Fruit fly (Drosophila melanogaster): Measurements from ENCODE around the gene e.

DNA sequence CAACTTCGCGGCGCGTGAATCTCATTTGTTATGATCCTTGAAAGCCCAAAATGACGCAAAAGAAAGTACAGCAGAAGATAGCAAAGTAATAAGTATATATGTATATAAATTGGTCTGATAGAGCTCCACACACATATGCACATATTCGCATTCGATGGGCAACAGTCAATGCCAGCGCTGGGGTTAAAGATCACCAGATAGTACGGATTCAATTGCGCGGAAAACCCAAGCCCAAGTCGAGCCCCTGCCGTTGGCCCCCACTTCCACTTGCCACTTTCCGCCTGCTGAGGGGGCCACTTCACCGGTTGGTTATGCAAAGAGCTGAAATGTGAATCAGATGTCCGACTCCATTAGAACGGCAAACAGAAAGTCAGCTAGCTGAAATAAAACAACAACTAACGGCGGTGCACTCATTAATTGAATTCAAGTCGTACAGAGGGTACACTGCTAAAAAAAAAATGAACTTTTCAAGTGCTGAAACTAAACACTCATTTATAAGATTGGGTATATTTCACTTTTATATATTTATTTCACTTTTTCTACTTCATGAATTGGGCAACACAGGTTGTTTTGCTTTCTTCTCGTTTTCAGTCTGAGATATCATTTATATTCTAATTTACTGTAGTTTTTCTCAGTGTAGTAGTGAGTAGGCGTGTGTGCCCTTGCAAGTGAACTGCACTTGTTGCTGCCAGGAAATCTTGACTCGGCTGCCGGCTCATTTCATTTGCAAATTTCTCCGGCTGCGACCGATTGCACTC is 41.6 kb downstream of the e start:
- TF ChIP-seq CG7101 (tag; optimal IDR thresholded peaks at IDR 0.05) (peak; percentile 77), cnc (optimal IDR thresholded peaks at IDR 0.05) (no peak), bab1 (GFP tag; optimal IDR thresholded peaks at IDR 0.05) (peak; percentile 44), CG33017 (tag; optimal IDR thresholded peaks at IDR 0.05) (peak; percentile 90), CG1620 (GFP tag; optimal IDR thresholded peaks at IDR 0.05) (peak; percentile 59), CG12768 (GFP tag; optimal IDR thresholded peaks at IDR 0.05) (peak; percentile 82), cic (GFP tag; optimal IDR thresholded peaks at IDR 0.05) (peak; percentile 54), Clk (GFP tag; optimal IDR thresholded peaks at IDR 0.05) (peak; percentile 76), pad (GFP tag; optimal IDR thresholded peaks at IDR 0.05) (peak; percentile 40), CG11617 (GFP tag; optimal IDR thresholded peaks at IDR 0.05) (peak; percentile 86), Crg-1 (GFP tag; optimal IDR thresholded peaks at IDR 0.05) (peak; percentile 62)
